Worm (Caenorhabditis elegans) whole organism, L4 larva: ENCODE data around the gene fbxb-78.
"Not testable (repeated sequence)": the region's sequence is repeated elsewhere in the genome, so short reads cannot be mapped to it uniquely, and the experiment has no call there.

Experiments used
- D1046.2 ChIP-seq: fragments of 200-800 bp; sonication (Bioruptor generic); IDR thresholded peaks from 2 replicates; pipeline ENCODE4 v1.3.6; 2022; ENCODE audit warnings: missing genetic modification characterization, missing compliant biosample characterization
- F26F4.8 ChIP-seq: fragments of 200-800 bp; sonication (Bioruptor generic); conservative IDR thresholded peaks from 2 replicates; pipeline ENCODE4 v1.3.6; 2022; ENCODE audit warnings: missing genetic modification characterization, missing compliant biosample characterization
- F37D6.2 ChIP-seq: sonication (generic microtip); optimal IDR thresholded peaks from 2 replicates; lab custom pipeline; 2016; ENCODE audit warnings: mild to moderate bottlenecking, missing genetic modification characterization, missing compliant biosample characterization
- F49E8.2 ChIP-seq: sonication (generic microtip); optimal IDR thresholded peaks from 2 replicates; lab custom pipeline; 2016; ENCODE audit warnings: missing compliant biosample characterization, mild to moderate bottlenecking, missing genetic modification characterization, borderline replicate concordance
- T26A8.4 ChIP-seq: fragments of 200-800 bp; sonication (Bioruptor generic); IDR thresholded peaks from 2 replicates; pipeline ENCODE4 v1.3.6; 2022; ENCODE audit warnings: missing genetic modification characterization, missing compliant biosample characterization
- Y105C5A.15 ChIP-seq: fragments of 200-800 bp; sonication (Bioruptor generic); IDR thresholded peaks from 2 replicates; pipeline ENCODE4 v1.3.6; 2022; ENCODE audit warnings: missing genetic modification characterization, missing compliant biosample characterization
- Y48G9A.11 ChIP-seq: fragments of 200-800 bp; sonication (Bioruptor generic); IDR thresholded peaks from 2 replicates; pipeline ENCODE4 v1.3.6; 2022; ENCODE audit warnings: missing genetic modification reagents, missing genetic modification characterization, missing compliant biosample characterization
- Y75B8A.6 ChIP-seq: fragments of 200-800 bp; sonication (Bioruptor generic); IDR thresholded peaks from 2 replicates; pipeline ENCODE4 v1.3.6; 2022; ENCODE audit warnings: missing genetic modification reagents, missing genetic modification characterization, missing compliant biosample characterization
- ZK337.2 ChIP-seq: fragments of 200-800 bp; sonication (Bioruptor generic); IDR thresholded peaks from 2 replicates; pipeline ENCODE4 v1.3.6; 2022; ENCODE audit warnings: missing genetic modification reagents, missing genetic modification characterization, missing compliant biosample characterization
- ZK546.5 ChIP-seq, 2 experiments: sonication (generic microtip); optimal IDR thresholded peaks; 2 replicates each; lab custom pipeline; 2017; ENCODE audit warnings: missing biosample characterization in 2 of 2, missing genetic modification characterization in 2 of 2
- ceh-32 ChIP-seq: sonication (generic microtip); optimal IDR thresholded peaks from 2 replicates; lab custom pipeline; 2016; ENCODE audit warnings: mild to moderate bottlenecking, missing genetic modification characterization, missing compliant biosample characterization; ENCODE audit not compliant: poor library complexity
- ceh-44 ChIP-seq: fragments of 200-800 bp; sonication (Bioruptor generic); IDR thresholded peaks from 2 replicates; pipeline ENCODE4 v1.3.6; 2022; ENCODE audit warnings: missing genetic modification reagents, missing genetic modification characterization, missing compliant biosample characterization
- daf-16 ChIP-seq, 3 experiments: sonication (generic microtip); optimal IDR thresholded peaks; 2 replicates each; lab custom pipeline; 2016 to 2017; ENCODE audit warnings: missing genetic modification characterization in 3 of 3, missing genetic modification reagents in 3 of 3, mild to moderate bottlenecking in 2 of 3, missing compliant biosample characterization in 2 of 3, missing biosample characterization in 1 of 3, moderate library complexity in 1 of 3
- daf-19 ChIP-seq: fragments of 200-800 bp; sonication (Bioruptor generic); conservative IDR thresholded peaks from 2 replicates; pipeline ENCODE4 v1.3.6; 2022; ENCODE audit warnings: missing genetic modification characterization, missing compliant biosample characterization
- daf-8 ChIP-seq: fragments of 200-800 bp; sonication (Bioruptor generic); IDR thresholded peaks from 2 replicates; pipeline ENCODE4 v1.3.6; 2022; ENCODE audit warnings: missing genetic modification characterization, missing compliant biosample characterization
- dmd-6 ChIP-seq: fragments of 200-800 bp; sonication (Bioruptor generic); IDR thresholded peaks from 2 replicates; pipeline ENCODE4 v1.3.6; 2022; ENCODE audit warnings: missing genetic modification reagents, missing genetic modification characterization, missing compliant biosample characterization
- dmd-8 ChIP-seq: fragments of 200-800 bp; sonication (Bioruptor generic); IDR thresholded peaks from 2 replicates; pipeline ENCODE4 v1.3.6; 2022; ENCODE audit warnings: missing genetic modification characterization, missing compliant biosample characterization
- dmd-9 ChIP-seq: fragments of 200-800 bp; sonication (Bioruptor generic); IDR thresholded peaks from 2 replicates; pipeline ENCODE4 v1.3.6; 2022; ENCODE audit warnings: missing genetic modification reagents, missing genetic modification characterization, missing compliant biosample characterization
- dpl-1 ChIP-seq: fragments of 150-350 bp; optimal IDR thresholded peaks from 2 replicates; lab custom pipeline; 2014; ENCODE audit warnings: missing biosample characterization, missing genetic modification reagents, missing genetic modification characterization
- duxl-1 ChIP-seq: sonication (generic microtip); optimal IDR thresholded peaks from 2 replicates; lab custom pipeline; 2016; ENCODE audit warnings: mild to moderate bottlenecking, missing genetic modification characterization, moderate library complexity, missing compliant biosample characterization; ENCODE audit not compliant: poor library complexity
- egl-43 ChIP-seq: fragments of 200-800 bp; sonication (Bioruptor generic); IDR thresholded peaks from 2 replicates; pipeline ENCODE4 v1.3.6; 2022; ENCODE audit warnings: missing genetic modification reagents, missing genetic modification characterization, missing compliant biosample characterization
- hif-1 ChIP-seq, 2 experiments: sonication (generic microtip); optimal IDR thresholded peaks; 2 replicates each; lab custom pipeline; 2016 to 2017; ENCODE audit warnings: missing compliant biosample characterization in 2 of 2, missing genetic modification characterization in 2 of 2, missing genetic modification reagents in 2 of 2, missing genotype in 2 of 2, mild to moderate bottlenecking in 1 of 2
- hlh-11 ChIP-seq: fragments of 200-800 bp; sonication (Bioruptor generic); optimal IDR thresholded peaks from 2 replicates; lab custom pipeline; 2018; ENCODE audit warnings: mild to moderate bottlenecking, missing genetic modification characterization, missing compliant biosample characterization
- lin-1 ChIP-seq: fragments of 200-800 bp; sonication (Bioruptor generic); IDR thresholded peaks from 2 replicates; pipeline ENCODE4 v1.3.6; 2022; ENCODE audit warnings: missing genetic modification reagents, missing genetic modification characterization, missing compliant biosample characterization
- lin-15B ChIP-seq: fragments of 150-350 bp; sonication (generic microtip); optimal IDR thresholded peaks from 3 replicates; lab custom pipeline; 2014; ENCODE audit warnings: missing biosample characterization, missing genetic modification characterization
- lin-38 ChIP-seq: fragments of 200-800 bp; sonication (Bioruptor generic); IDR thresholded peaks from 2 replicates; pipeline ENCODE4 v1.3.6; 2022; ENCODE audit warnings: missing genetic modification reagents, missing genetic modification characterization, missing compliant biosample characterization
- madf-5 ChIP-seq, 2 experiments: fragments of 200-800 bp; sonication (Bioruptor generic); IDR thresholded peaks; 2 replicates each; pipeline ENCODE4 v1.3.6; 2022; ENCODE audit warnings: missing compliant biosample characterization in 2 of 2, missing genetic modification characterization in 2 of 2
- madf-9 ChIP-seq: fragments of 200-800 bp; sonication (Bioruptor generic); conservative IDR thresholded peaks from 2 replicates; pipeline ENCODE4 v1.3.6; 2022; ENCODE audit warnings: missing genetic modification reagents, missing genetic modification characterization, missing compliant biosample characterization
- mdt-29 ChIP-seq: fragments of 200-800 bp; sonication (Bioruptor generic); IDR thresholded peaks from 2 replicates; pipeline ENCODE4 v1.3.6; 2022; ENCODE audit warnings: missing genetic modification reagents, missing genetic modification characterization, missing compliant biosample characterization
- mes-2 ChIP-seq: sonication (generic microtip); optimal IDR thresholded peaks from 2 replicates; lab custom pipeline; 2016; ENCODE audit warnings: missing genotype, mild to moderate bottlenecking, missing genetic modification characterization, missing compliant biosample characterization; ENCODE audit not compliant: poor library complexity, severe bottlenecking
- mxl-3 ChIP-seq: fragments of 200-800 bp; sonication (Bioruptor generic); optimal IDR thresholded peaks from 2 replicates; lab custom pipeline; 2018; ENCODE audit warnings: mild to moderate bottlenecking, missing genetic modification characterization, missing compliant biosample characterization
- nhr-11 ChIP-seq: fragments of 150-350 bp; optimal IDR thresholded peaks from 2 replicates; lab custom pipeline; 2014; ENCODE audit warnings: missing biosample characterization, missing genetic modification characterization
- nhr-28 ChIP-seq: fragments of 150-350 bp; optimal IDR thresholded peaks from 2 replicates; lab custom pipeline; 2014; ENCODE audit warnings: missing biosample characterization, missing genetic modification characterization
- nhr-41 ChIP-seq: fragments of 200-800 bp; sonication (Bioruptor generic); IDR thresholded peaks from 2 replicates; pipeline ENCODE4 v1.3.6; 2022; ENCODE audit warnings: missing genetic modification reagents, missing genetic modification characterization, missing compliant biosample characterization
- nhr-77 ChIP-seq: fragments of 150-350 bp; optimal IDR thresholded peaks from 2 replicates; lab custom pipeline; 2014; ENCODE audit warnings: missing biosample characterization, missing genetic modification characterization
- php-3 ChIP-seq: fragments of 200-800 bp; sonication (Bioruptor generic); IDR thresholded peaks from 2 replicates; pipeline ENCODE4 v1.3.6; 2022; ENCODE audit warnings: missing genetic modification reagents, missing genetic modification characterization, missing compliant biosample characterization
- saeg-2 ChIP-seq: fragments of 200-800 bp; sonication (Bioruptor generic); IDR thresholded peaks from 2 replicates; pipeline ENCODE4 v1.3.6; 2022; ENCODE audit warnings: missing genetic modification reagents, missing genetic modification characterization, missing compliant biosample characterization
- sdz-12 ChIP-seq: fragments of 200-800 bp; sonication (Bioruptor generic); optimal IDR thresholded peaks from 2 replicates; lab custom pipeline; 2018; ENCODE audit warnings: mild to moderate bottlenecking, missing genetic modification characterization, missing compliant biosample characterization
- snpc-1.2 ChIP-seq: fragments of 200-800 bp; sonication (Bioruptor generic); IDR thresholded peaks from 2 replicates; pipeline ENCODE4 v1.3.6; 2022; ENCODE audit warnings: missing genetic modification reagents, missing genetic modification characterization, missing compliant biosample characterization
- tag-97 ChIP-seq: fragments of 200-800 bp; sonication (Bioruptor generic); IDR thresholded peaks from 2 replicates; pipeline ENCODE4 v1.3.6; 2022; ENCODE audit warnings: missing genetic modification characterization, missing compliant biosample characterization
- tra-1 ChIP-seq: fragments of 200-800 bp; sonication (Bioruptor generic); IDR thresholded peaks from 2 replicates; pipeline ENCODE4 v1.3.6; 2022; ENCODE audit warnings: missing genetic modification reagents, missing genetic modification characterization, missing compliant biosample characterization
- unc-130 ChIP-seq: sonication (generic microtip); optimal IDR thresholded peaks from 2 replicates; lab custom pipeline; 2016; ENCODE audit warnings: missing genetic modification reagents, missing genetic modification characterization, missing compliant biosample characterization
- unc-62 ChIP-seq, 3 experiments: fragments of 150-350 bp in 1 of 3; sonication (generic microtip); optimal IDR thresholded peaks in 2 of 3; peaks in 1 of 3; 1 replicate in 1 of 3; 2 replicates in 2 of 3; lab custom pipeline; 2014 to 2017; ENCODE audit warnings: missing biosample characterization in 3 of 3, missing genetic modification characterization in 3 of 3, missing genetic modification reagents in 3 of 3, missing genotype in 1 of 3
- vab-7 ChIP-seq: fragments of 200-800 bp; sonication (Bioruptor generic); IDR thresholded peaks from 2 replicates; pipeline ENCODE4 v1.3.6; 2022; ENCODE audit warnings: missing genetic modification reagents, missing genetic modification characterization, missing compliant biosample characterization
- zfp-2 ChIP-seq: sonication (generic microtip); optimal IDR thresholded peaks from 2 replicates; lab custom pipeline; 2016; ENCODE audit warnings: mild to moderate bottlenecking, missing genetic modification characterization, missing compliant biosample characterization
- zip-2 ChIP-seq: fragments of 150-350 bp; optimal IDR thresholded peaks from 2 replicates; lab custom pipeline; 2014; ENCODE audit warnings: missing biosample characterization, missing genetic modification characterization

fbxb-78 gene

DNA sequence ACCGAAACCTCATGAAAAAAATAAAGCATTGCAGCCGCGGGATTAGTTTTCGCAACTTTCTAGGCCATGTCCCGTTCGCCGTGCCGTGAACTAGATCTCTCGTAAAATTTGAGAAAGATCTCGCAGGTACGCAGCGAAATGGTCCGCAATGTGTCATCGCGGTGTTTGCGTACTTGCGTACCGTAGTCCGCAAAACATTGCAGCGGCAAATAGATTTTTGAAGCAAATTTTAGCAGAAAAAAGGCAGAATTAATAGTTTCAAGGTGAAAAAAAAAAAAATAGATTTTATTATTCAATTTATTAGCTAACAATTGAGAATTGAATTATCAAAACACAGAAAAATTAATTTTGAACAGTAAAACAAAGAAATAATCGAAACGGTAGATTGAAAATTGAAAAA, 9.4 kb upstream of the fbxb-78 start (continued):
- TF ChIP-seq Y48G9A.11 (GFP tag; lab: Robert Waterston, UW) (peak; percentile 96), php-3 (GFP tag; lab: Robert Waterston, UW) (peak; percentile 100), dmd-8 (GFP tag; lab: Robert Waterston, UW) (peak; percentile 82; the same call in 1 of the 2 replicates), dpl-1 (GFP tag; lab: Kevin White, UChicago) (peak; percentile 68), lin-38 (peak; percentile 100), hif-1 (tag; optimal IDR thresholded peaks at IDR 0.05; lab: Kevin White, UChicago) (peak in 1 of 2 experiments; percentile 84), nhr-41 (GFP tag; lab: Robert Waterston, UW) (peak; percentile 95), mes-2 (peak; percentile 92), saeg-2 (GFP tag; lab: Robert Waterston, UW) (peak; percentile 98), tag-97 (GFP tag; lab: Robert Waterston, UW) (peak; percentile 98), duxl-1 (tag; lab: Kevin White, UChicago) (peak; percentile 70), unc-62 (GFP tag; optimal IDR thresholded peaks at IDR 0.05 in 1 of 2; lab: Kevin White, UChicago) (peak in 1 of 2 experiments; percentile 84), ceh-44 (peak; percentile 99), dmd-9 (GFP tag; lab: Robert Waterston, UW) (peak; percentile 100), F49E8.2 (tag; lab: Kevin White, UChicago) (peak; percentile 0), unc-130 (GFP tag; lab: Kevin White, UChicago) (peak; percentile 86), D1046.2 (peak; percentile 99), madf-5 (GFP tag; IDR thresholded peaks at IDR 0.05; lab: Robert Waterston, UW) (peak; percentile 93 to 100), mxl-3 (GFP tag; lab: Kevin White, UChicago) (peak; percentile 75), F26F4.8 (GFP tag; lab: Robert Waterston, UW) (0 out of 2 replicates have a peak, but pooled peaks have one; percentile 33), daf-19 (GFP tag; lab: Robert Waterston, UW) (peak; percentile 100), ZK337.2 (GFP tag; lab: Robert Waterston, UW) (peak; percentile 100), tra-1 (GFP tag; lab: Robert Waterston, UW) (peak; percentile 100), mdt-29 (GFP tag; lab: Robert Waterston, UW) (peak; percentile 98), vab-7 (peak; percentile 100), egl-43 (GFP tag; lab: Robert Waterston, UW) (peak; percentile 99), nhr-28 (peak; percentile 41), T26A8.4 (peak; percentile 99), daf-8 (GFP tag; lab: Robert Waterston, UW) (peak; percentile 99), lin-1 (peak; percentile 98), nhr-11 (tag; lab: Kevin White, UChicago) (peak; percentile 72), zip-2 (tag; lab: Kevin White, UChicago) (peak; percentile 29), lin-15B (tag; lab: Kevin White, UChicago) (peak; percentile 62), nhr-77 (tag; lab: Kevin White, UChicago) (peak; percentile 71), F37D6.2 (tag; lab: Kevin White, UChicago) (peak; percentile 94), Y105C5A.15 (peak; percentile 70; the same call in 1 of the 2 replicates), hlh-11 (tag; lab: Kevin White, UChicago) (peak; percentile 92), ZK546.5 (tag; optimal IDR thresholded peaks at IDR 0.05; lab: Kevin White, UChicago) (peak in 1 of 2 experiments; percentile 71), snpc-1.2 (peak; percentile 93), madf-9 (peak; percentile 100), ceh-32 (peak; percentile 34), dmd-6 (GFP tag; lab: Robert Waterston, UW) (peak; percentile 100), sdz-12 (peak; percentile 1), zfp-2 (tag; lab: Kevin White, UChicago) (peak; percentile 90), daf-16 (GFP tag; optimal IDR thresholded peaks at IDR 0.05; lab: Kevin White, UChicago) (peak; percentile 31 to 83), Y75B8A.6 (GFP tag; lab: Robert Waterston, UW) (peak; percentile 99)
- TF ChIP-seq unc-62, daf-16 (tag; optimal IDR thresholded peaks at IDR 0.05; lab: Kevin White, UChicago): not testable (repeated sequence)
- TF ChIP-seq, all 104 proteins: peak for 66; not testable (repeated sequence) for 38
